Worm (Caenorhabditis elegans) whole organism, L4 larva: Measurements from ENCODE around the gene tctn-1.

Source experiments
- D1046.2 ChIP-seq: fragments of 200-800 bp; sonication (Bioruptor generic); IDR thresholded peaks from 2 replicates; pipeline ENCODE4 v1.3.6; 2022; ENCODE audit warnings: missing genetic modification characterization, missing compliant biosample characterization
- F49E8.2 ChIP-seq: sonication (generic microtip); optimal IDR thresholded peaks from 2 replicates; lab custom pipeline; 2016; ENCODE audit warnings: missing compliant biosample characterization, mild to moderate bottlenecking, missing genetic modification characterization, borderline replicate concordance
- T20F7.1 ChIP-seq: fragments of 200-800 bp; sonication (Bioruptor generic); optimal IDR thresholded peaks from 2 replicates; lab custom pipeline; 2018; ENCODE audit warnings: mild to moderate bottlenecking, missing genetic modification characterization, missing compliant biosample characterization
- T26A8.4 ChIP-seq: fragments of 200-800 bp; sonication (Bioruptor generic); IDR thresholded peaks from 2 replicates; pipeline ENCODE4 v1.3.6; 2022; ENCODE audit warnings: missing genetic modification characterization, missing compliant biosample characterization
- Y105C5A.15 ChIP-seq: fragments of 200-800 bp; sonication (Bioruptor generic); IDR thresholded peaks from 2 replicates; pipeline ENCODE4 v1.3.6; 2022; ENCODE audit warnings: missing genetic modification characterization, missing compliant biosample characterization
- Y48G9A.11 ChIP-seq: fragments of 200-800 bp; sonication (Bioruptor generic); IDR thresholded peaks from 2 replicates; pipeline ENCODE4 v1.3.6; 2022; ENCODE audit warnings: missing genetic modification reagents, missing genetic modification characterization, missing compliant biosample characterization
- Y75B8A.6 ChIP-seq: fragments of 200-800 bp; sonication (Bioruptor generic); IDR thresholded peaks from 2 replicates; pipeline ENCODE4 v1.3.6; 2022; ENCODE audit warnings: missing genetic modification reagents, missing genetic modification characterization, missing compliant biosample characterization
- ZK337.2 ChIP-seq: fragments of 200-800 bp; sonication (Bioruptor generic); IDR thresholded peaks from 2 replicates; pipeline ENCODE4 v1.3.6; 2022; ENCODE audit warnings: missing genetic modification reagents, missing genetic modification characterization, missing compliant biosample characterization
- attf-4 ChIP-seq: sonication (generic microtip); optimal IDR thresholded peaks from 3 replicates; lab custom pipeline; 2017; ENCODE audit warnings: missing biosample characterization, missing genetic modification characterization
- ceh-28 ChIP-seq: fragments of 150-350 bp; optimal IDR thresholded peaks from 2 replicates; lab custom pipeline; 2014; ENCODE audit warnings: missing biosample characterization, missing genetic modification reagents, missing genetic modification characterization
- ceh-62 ChIP-seq: sonication (generic microtip); optimal IDR thresholded peaks from 2 replicates; lab custom pipeline; 2017; ENCODE audit warnings: missing biosample characterization, missing genetic modification characterization
- ceh-82 ChIP-seq: sonication (generic microtip); optimal IDR thresholded peaks from 2 replicates; lab custom pipeline; 2017; ENCODE audit warnings: missing biosample characterization, missing genetic modification characterization
- cey-2 ChIP-seq: sonication (generic microtip); optimal IDR thresholded peaks from 3 replicates; lab custom pipeline; 2017; ENCODE audit warnings: missing genetic modification characterization, mild to moderate bottlenecking, missing compliant biosample characterization, antibody characterized with exemption, borderline replicate concordance; ENCODE audit not compliant: insufficient read depth
- daf-16 ChIP-seq, 3 experiments: sonication (generic microtip); optimal IDR thresholded peaks; 2 replicates each; lab custom pipeline; 2016 to 2017; ENCODE audit warnings: missing genetic modification characterization in 3 of 3, missing genetic modification reagents in 3 of 3, mild to moderate bottlenecking in 2 of 3, missing compliant biosample characterization in 2 of 3, missing biosample characterization in 1 of 3, moderate library complexity in 1 of 3
- daf-19 ChIP-seq: fragments of 200-800 bp; sonication (Bioruptor generic); conservative IDR thresholded peaks from 2 replicates; pipeline ENCODE4 v1.3.6; 2022; ENCODE audit warnings: missing genetic modification characterization, missing compliant biosample characterization
- daf-8 ChIP-seq: fragments of 200-800 bp; sonication (Bioruptor generic); IDR thresholded peaks from 2 replicates; pipeline ENCODE4 v1.3.6; 2022; ENCODE audit warnings: missing genetic modification characterization, missing compliant biosample characterization
- dpl-1 ChIP-seq: fragments of 150-350 bp; optimal IDR thresholded peaks from 2 replicates; lab custom pipeline; 2014; ENCODE audit warnings: missing biosample characterization, missing genetic modification reagents, missing genetic modification characterization
- duxl-1 ChIP-seq: sonication (generic microtip); optimal IDR thresholded peaks from 2 replicates; lab custom pipeline; 2016; ENCODE audit warnings: mild to moderate bottlenecking, missing genetic modification characterization, moderate library complexity, missing compliant biosample characterization; ENCODE audit not compliant: poor library complexity
- fkh-10 ChIP-seq: fragments of 150-350 bp; optimal IDR thresholded peaks from 2 replicates; lab custom pipeline; 2014; ENCODE audit warnings: missing biosample characterization, missing genetic modification reagents, missing genetic modification characterization
- fos-1 ChIP-seq: fragments of 150-350 bp; optimal IDR thresholded peaks from 2 replicates; lab custom pipeline; 2014; ENCODE audit warnings: missing biosample characterization, missing genetic modification characterization
- hlh-11 ChIP-seq: fragments of 200-800 bp; sonication (Bioruptor generic); optimal IDR thresholded peaks from 2 replicates; lab custom pipeline; 2018; ENCODE audit warnings: mild to moderate bottlenecking, missing genetic modification characterization, missing compliant biosample characterization
- hmg-1.1 ChIP-seq: fragments of 200-800 bp; sonication (Bioruptor generic); IDR thresholded peaks from 2 replicates; pipeline ENCODE4 v1.3.6; 2022; ENCODE audit warnings: missing genetic modification reagents, missing genetic modification characterization, missing compliant biosample characterization
- jun-1 ChIP-seq: fragments of 150-350 bp; optimal IDR thresholded peaks from 2 replicates; lab custom pipeline; 2014; ENCODE audit warnings: missing biosample characterization, missing genetic modification reagents, missing genetic modification characterization
- lin-13 ChIP-seq: fragments of 150-350 bp; optimal IDR thresholded peaks from 2 replicates; lab custom pipeline; 2014; ENCODE audit warnings: missing biosample characterization, missing genetic modification reagents, missing genetic modification characterization
- lin-15B ChIP-seq: fragments of 150-350 bp; sonication (generic microtip); optimal IDR thresholded peaks from 3 replicates; lab custom pipeline; 2014; ENCODE audit warnings: missing biosample characterization, missing genetic modification characterization
- lin-29 ChIP-seq: fragments of 200-800 bp; sonication (Bioruptor generic); IDR thresholded peaks from 2 replicates; pipeline ENCODE4 v1.3.6; 2022; ENCODE audit warnings: missing genetic modification reagents, missing genetic modification characterization, missing compliant biosample characterization
- lin-38 ChIP-seq: fragments of 200-800 bp; sonication (Bioruptor generic); IDR thresholded peaks from 2 replicates; pipeline ENCODE4 v1.3.6; 2022; ENCODE audit warnings: missing genetic modification reagents, missing genetic modification characterization, missing compliant biosample characterization
- lir-3 ChIP-seq: sonication (generic microtip); optimal IDR thresholded peaks from 2 replicates; lab custom pipeline; 2016; ENCODE audit warnings: mild to moderate bottlenecking, missing genetic modification characterization, missing compliant biosample characterization
- madf-5 ChIP-seq, 2 experiments: fragments of 200-800 bp; sonication (Bioruptor generic); IDR thresholded peaks; 2 replicates each; pipeline ENCODE4 v1.3.6; 2022; ENCODE audit warnings: missing compliant biosample characterization in 2 of 2, missing genetic modification characterization in 2 of 2
- mdl-1 ChIP-seq, 2 experiments: fragments of 150-350 bp in 1 of 2; sonication (generic microtip) in 1 of 2; optimal IDR thresholded peaks; 2 replicates each; lab custom pipeline; 2014 to 2017; ENCODE audit warnings: missing biosample characterization in 2 of 2, missing genetic modification characterization in 2 of 2
- mdt-29 ChIP-seq: fragments of 200-800 bp; sonication (Bioruptor generic); IDR thresholded peaks from 2 replicates; pipeline ENCODE4 v1.3.6; 2022; ENCODE audit warnings: missing genetic modification reagents, missing genetic modification characterization, missing compliant biosample characterization
- mes-2 ChIP-seq: sonication (generic microtip); optimal IDR thresholded peaks from 2 replicates; lab custom pipeline; 2016; ENCODE audit warnings: missing genotype, mild to moderate bottlenecking, missing genetic modification characterization, missing compliant biosample characterization; ENCODE audit not compliant: poor library complexity, severe bottlenecking
- nhr-102 ChIP-seq: sonication (generic microtip); optimal IDR thresholded peaks from 2 replicates; lab custom pipeline; 2016; ENCODE audit warnings: mild to moderate bottlenecking, missing genetic modification characterization, moderate library complexity, missing compliant biosample characterization
- nhr-11 ChIP-seq: fragments of 150-350 bp; optimal IDR thresholded peaks from 2 replicates; lab custom pipeline; 2014; ENCODE audit warnings: missing biosample characterization, missing genetic modification characterization
- nhr-237 ChIP-seq: sonication (generic microtip); optimal IDR thresholded peaks from 2 replicates; lab custom pipeline; 2017; ENCODE audit warnings: missing biosample characterization, missing genetic modification characterization
- nhr-28 ChIP-seq: fragments of 150-350 bp; optimal IDR thresholded peaks from 2 replicates; lab custom pipeline; 2014; ENCODE audit warnings: missing biosample characterization, missing genetic modification characterization
- nhr-41 ChIP-seq: fragments of 200-800 bp; sonication (Bioruptor generic); IDR thresholded peaks from 2 replicates; pipeline ENCODE4 v1.3.6; 2022; ENCODE audit warnings: missing genetic modification reagents, missing genetic modification characterization, missing compliant biosample characterization
- nhr-42 ChIP-seq: fragments of 200-800 bp; sonication (Bioruptor generic); IDR thresholded peaks from 2 replicates; pipeline ENCODE4 v1.3.6; 2022; ENCODE audit warnings: missing genetic modification characterization, missing compliant biosample characterization
- php-3 ChIP-seq: fragments of 200-800 bp; sonication (Bioruptor generic); IDR thresholded peaks from 2 replicates; pipeline ENCODE4 v1.3.6; 2022; ENCODE audit warnings: missing genetic modification reagents, missing genetic modification characterization, missing compliant biosample characterization
- pqm-1 ChIP-seq: sonication (generic microtip); optimal IDR thresholded peaks from 2 replicates; lab custom pipeline; 2017; ENCODE audit warnings: missing biosample characterization, missing genetic modification characterization
- saeg-2 ChIP-seq: fragments of 200-800 bp; sonication (Bioruptor generic); IDR thresholded peaks from 2 replicates; pipeline ENCODE4 v1.3.6; 2022; ENCODE audit warnings: missing genetic modification reagents, missing genetic modification characterization, missing compliant biosample characterization
- sdz-12 ChIP-seq: fragments of 200-800 bp; sonication (Bioruptor generic); optimal IDR thresholded peaks from 2 replicates; lab custom pipeline; 2018; ENCODE audit warnings: mild to moderate bottlenecking, missing genetic modification characterization, missing compliant biosample characterization
- tag-97 ChIP-seq: fragments of 200-800 bp; sonication (Bioruptor generic); IDR thresholded peaks from 2 replicates; pipeline ENCODE4 v1.3.6; 2022; ENCODE audit warnings: missing genetic modification characterization, missing compliant biosample characterization
- tra-1 ChIP-seq: fragments of 200-800 bp; sonication (Bioruptor generic); IDR thresholded peaks from 2 replicates; pipeline ENCODE4 v1.3.6; 2022; ENCODE audit warnings: missing genetic modification reagents, missing genetic modification characterization, missing compliant biosample characterization
- zag-1 ChIP-seq: fragments of 150-350 bp; optimal IDR thresholded peaks from 2 replicates; lab custom pipeline; 2014; ENCODE audit warnings: missing biosample characterization, missing genetic modification characterization
- zfp-2 ChIP-seq: sonication (generic microtip); optimal IDR thresholded peaks from 2 replicates; lab custom pipeline; 2016; ENCODE audit warnings: mild to moderate bottlenecking, missing genetic modification characterization, missing compliant biosample characterization
- zfp-3 ChIP-seq: fragments of 200-800 bp; sonication (Bioruptor generic); conservative IDR thresholded peaks from 2 replicates; pipeline ENCODE4 v1.3.6; 2022; ENCODE audit warnings: missing genetic modification reagents, missing genetic modification characterization, missing compliant biosample characterization
- zip-11 ChIP-seq: fragments of 200-800 bp; sonication (Bioruptor generic); IDR thresholded peaks from 2 replicates; pipeline ENCODE4 v1.3.6; 2022; ENCODE audit warnings: missing genetic modification characterization, missing compliant biosample characterization
- zip-2 ChIP-seq: fragments of 150-350 bp; optimal IDR thresholded peaks from 2 replicates; lab custom pipeline; 2014; ENCODE audit warnings: missing biosample characterization, missing genetic modification characterization
- ztf-11 ChIP-seq: fragments of 150-350 bp; optimal IDR thresholded peaks from 2 replicates; lab custom pipeline; 2014; ENCODE audit warnings: missing biosample characterization, missing genetic modification characterization

The tctn-1 gene

DNA sequence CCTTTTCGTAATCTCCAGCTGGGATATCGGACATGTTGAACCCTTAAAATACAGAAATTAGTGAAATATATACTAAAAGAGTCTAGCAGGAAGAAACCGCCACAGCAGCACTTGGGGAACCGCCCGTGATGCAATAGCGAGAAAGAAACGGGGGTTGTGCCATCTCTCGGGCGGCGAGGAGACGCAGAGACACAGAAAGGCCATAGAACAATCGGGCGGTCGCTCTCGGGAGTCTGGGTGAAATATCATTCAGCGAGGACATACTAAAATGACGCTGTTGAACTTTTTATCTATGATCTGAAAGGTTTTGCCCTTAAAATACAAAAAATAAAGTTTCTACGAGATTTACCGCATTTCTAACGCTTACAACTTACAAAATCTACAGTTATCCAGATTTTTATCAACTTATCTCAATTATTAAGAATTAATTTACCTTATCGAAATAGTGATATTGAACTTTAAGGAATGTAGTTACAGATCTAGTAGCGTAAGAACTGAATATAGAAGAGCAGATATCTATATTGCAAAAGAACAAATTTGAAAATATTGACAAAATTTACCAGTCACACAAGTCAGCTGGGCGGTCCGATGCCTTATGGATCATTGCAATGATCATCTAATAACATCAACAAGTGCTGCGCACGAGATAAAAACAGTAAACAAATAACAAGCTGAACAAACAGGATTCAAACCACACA, 925 bp upstream of the tctn-1 start, which contains the start of gene cyc-2.1 (continued):
- TF ChIP-seq duxl-1 (tag; lab: Kevin White, UChicago) (no peak), hmg-1.1 (peak; percentile 51; the same call in 1 of the 2 replicates), lin-38 (GFP tag; lab: Robert Waterston, UW) (peak; percentile 79), zfp-2 (peak; percentile 11), fkh-10 (GFP tag; lab: Kevin White, UChicago) (no peak), sdz-12 (GFP tag; lab: Kevin White, UChicago) (no peak), lin-13 (GFP tag; lab: Kevin White, UChicago) (peak; percentile 36), daf-8 (GFP tag; lab: Robert Waterston, UW) (no peak), ceh-62 (tag; lab: Kevin White, UChicago) (no peak), Y105C5A.15 (GFP tag; lab: Robert Waterston, UW) (peak; percentile 64), zip-2 (tag; lab: Kevin White, UChicago) (no peak), zag-1 (tag; lab: Kevin White, UChicago) (no peak), Y48G9A.11 (GFP tag; lab: Robert Waterston, UW) (peak; percentile 28; the same call in 1 of the 2 replicates), madf-5 (GFP tag; IDR thresholded peaks at IDR 0.05; lab: Robert Waterston, UW) (peak in 1 of 2 experiments; percentile 49; a peak in 1 of 4 replicates), hlh-11 (tag; lab: Kevin White, UChicago) (peak; percentile 85), daf-16 (GFP tag; optimal IDR thresholded peaks at IDR 0.05; lab: Kevin White, UChicago) (no peak), daf-16 (tag; optimal IDR thresholded peaks at IDR 0.05; lab: Kevin White, UChicago) (peak; percentile 44), ceh-28 (no peak), T26A8.4 (GFP tag; lab: Robert Waterston, UW) (peak; percentile 73), tra-1 (GFP tag; lab: Robert Waterston, UW) (peak; percentile 10; the same call in 1 of the 2 replicates), cey-2 (tag; lab: Kevin White, UChicago) (no peak), php-3 (GFP tag; lab: Robert Waterston, UW) (0 out of 2 replicates have a peak, but pooled peaks have one; percentile 9), mdl-1 (tag; optimal IDR thresholded peaks at IDR 0.05; lab: Kevin White, UChicago) (no peak), ZK337.2 (GFP tag; lab: Robert Waterston, UW) (no peak), Y75B8A.6 (0 out of 2 replicates have a peak, but pooled peaks have one; percentile 22), tag-97 (GFP tag; lab: Robert Waterston, UW) (no peak), pqm-1 (tag; lab: Kevin White, UChicago) (peak; percentile 5), lin-15B (tag; lab: Kevin White, UChicago) (peak; percentile 48), saeg-2 (GFP tag; lab: Robert Waterston, UW) (no peak), attf-4 (tag; lab: Kevin White, UChicago) (no peak), jun-1 (peak; percentile 24), mes-2 (tag; lab: Kevin White, UChicago) (peak; percentile 76), nhr-42 (GFP tag; lab: Robert Waterston, UW) (no peak), D1046.2 (GFP tag; lab: Robert Waterston, UW) (no peak), zip-11 (GFP tag; lab: Robert Waterston, UW) (no peak), daf-19 (GFP tag; lab: Robert Waterston, UW) (peak; percentile 84; the same call in 1 of the 2 replicates), ztf-11 (tag; lab: Kevin White, UChicago) (no peak), nhr-41 (no peak), mdt-29 (GFP tag; lab: Robert Waterston, UW) (no peak), ceh-82 (tag; lab: Kevin White, UChicago) (no peak), F49E8.2 (tag; lab: Kevin White, UChicago) (peak; percentile 85), nhr-11 (tag; lab: Kevin White, UChicago) (peak; percentile 52), fos-1 (tag; lab: Kevin White, UChicago) (no peak), nhr-102 (tag; lab: Kevin White, UChicago) (peak; percentile 47), lir-3 (tag; lab: Kevin White, UChicago) (no peak), T20F7.1 (GFP tag; lab: Kevin White, UChicago) (peak; percentile 50), nhr-237 (peak; percentile 21), lin-29 (GFP tag; lab: Robert Waterston, UW) (no peak), zfp-3 (GFP tag; lab: Robert Waterston, UW) (no peak), dpl-1 (GFP tag; lab: Kevin White, UChicago) (peak; percentile 17), nhr-28 (tag; lab: Kevin White, UChicago) (peak; percentile 55)
